Worm (Caenorhabditis elegans): ENCODE results near the gene grd-5.
A peak's percentile ranks its signal among the peaks of the same experiment; 100 is the strongest.
"Not testable (repeated sequence)": the region's sequence is repeated elsewhere in the genome, so short reads cannot be mapped to it uniquely, and the experiment has no call there.

The grd-5 gene

ce11 chrV:8569841-8570361, 48.9 kb upstream of the grd-5 start, which contains the start of the genes F25G6.9 and symk-1 (continued):
- TF ChIP-seq lin-54 (GFP tag; optimal IDR thresholded peaks at IDR 0.05) (peak; percentile 52), K12H6.12 (tag; optimal IDR thresholded peaks at IDR 0.05) (no peak), hmg-1.2 (GFP tag; IDR thresholded peaks at IDR 0.05) (peak; percentile 26; the same call in 1 of the 2 replicates), hsf-1 (GFP tag; IDR thresholded peaks at IDR 0.05) (0 out of 2 replicates have a peak, but pooled peaks have one; percentile 21)

ce11 chrV:8574762-8575161, 44.1 kb upstream of the grd-5 start, which contains the start of gene F25G6.1:
F25G6.1 (plus strand) TSS chrV:8575062.
- TF ChIP-seq athp-1 (tag; optimal IDR thresholded peaks at IDR 0.05); lsl-1 (GFP tag; optimal IDR thresholded peaks at IDR 0.05); ceh-27 (GFP tag; optimal IDR thresholded peaks at IDR 0.05): not testable (repeated sequence)

- TF ChIP-seq lin-40 (tag; optimal IDR thresholded peaks at IDR 0.05) (no peak), ceh-40 (GFP tag; IDR thresholded peaks at IDR 0.05) (no peak), lsl-1 (GFP tag; optimal IDR thresholded peaks at IDR 0.05) (no peak), hmg-20 (GFP tag; IDR thresholded peaks at IDR 0.05) (no peak), F37B4.10 (GFP tag; IDR thresholded peaks at IDR 0.05) (no peak), pbrm-1 (GFP tag; IDR thresholded peaks at IDR 0.05) (no peak), zim-3 (tag; optimal IDR thresholded peaks at IDR 0.05) (no peak), ekl-4 (GFP tag; IDR thresholded peaks at IDR 0.05) (no peak), egl-18 (GFP tag; IDR thresholded peaks at IDR 0.05) (no peak), C06A6.2 (GFP tag; conservative IDR thresholded peaks at IDR 0.05) (no peak), rcor-1 (GFP tag; IDR thresholded peaks at IDR 0.05) (no peak)
These were observed 37.9 kb upstream of the grd-5 start, which contains the start of gene C10B5.1 for ce11 chrV:8580961-8581360. C10B5.1 (plus strand) TSS chrV:8581261.

ce11 chrV:8586472-8586871, 32.4 kb upstream of the grd-5 start:
- TF ChIP-seq unc-130 (GFP tag; optimal IDR thresholded peaks at IDR 0.05): no peak
- TF ChIP-seq B0035.1 (tag; optimal IDR thresholded peaks at IDR 0.05): no peak
- no peak for TF ChIP-seq bed-2 (GFP tag; IDR thresholded peaks at IDR 0.05)
- TF ChIP-seq mes-4 (tag; optimal IDR thresholded peaks at IDR 0.05): no peak

- peak; percentile 56 for TF ChIP-seq nhr-80 (tag; optimal IDR thresholded peaks at IDR 0.05)
- no peak for TF ChIP-seq ets-4 (GFP tag; optimal IDR thresholded peaks at IDR 0.05)
- no peak for TF ChIP-seq snpc-4 (GFP tag; optimal IDR thresholded peaks at IDR 0.05)
- peak in 1 of 4 experiments; percentile 46 for TF ChIP-seq snpc-4 (tag; optimal IDR thresholded peaks at IDR 0.05)
These were observed 31.9 kb upstream of the grd-5 start for ce11 chrV:8586920-8587319.

- TF ChIP-seq snpc-1.3 (tag; optimal IDR thresholded peaks at IDR 0.05; ENCODE audit: insufficient read depth) (no peak), B0035.1 (tag; optimal IDR thresholded peaks at IDR 0.05) (no peak), zfh-2 (GFP tag; conservative IDR thresholded peaks at IDR 0.05) (no peak), egrh-3 (GFP tag; IDR thresholded peaks at IDR 0.05) (no peak), Y67H2A.10 (GFP tag; conservative IDR thresholded peaks at IDR 0.05) (no peak), cebp-2 (GFP tag; IDR thresholded peaks at IDR 0.05) (no peak), F10E7.11 (tag; optimal IDR thresholded peaks at IDR 0.05) (no peak), athp-1 (tag; optimal IDR thresholded peaks at IDR 0.05) (no peak), efl-1 (GFP tag; optimal IDR thresholded peaks at IDR 0.05) (no peak), repo-1 (tag; optimal IDR thresholded peaks at IDR 0.05) (no peak), rpc-1 (optimal IDR thresholded peaks at IDR 0.05) (no peak), rpc-1 (tag; optimal IDR thresholded peaks at IDR 0.05) (no peak), lsy-27 (tag; optimal IDR thresholded peaks at IDR 0.05; ENCODE audit: borderline replicate concordance, insufficient read depth) (no peak), xnd-1 (tag; optimal IDR thresholded peaks at IDR 0.05) (no peak)
These were observed 30.8 kb upstream of the grd-5 start, which contains the start of gene C10B5.3 for ce11 chrV:8588079-8588478. C10B5.3 (minus strand) TSS chrV:8588179.
